Worm (Caenorhabditis elegans) whole organism, mixed stage, embryonic: ENCODE measurements around the gene F01G10.5.

ENCODE experiments used
- unc-39 ChIP-seq: fragments of 150-350 bp; optimal IDR thresholded peaks from 2 replicates; lab custom pipeline; 2014; ENCODE audit warnings: missing biosample characterization, missing genetic modification characterization
- unc-62 ChIP-seq: fragments of 150-350 bp; optimal IDR thresholded peaks from 2 replicates; lab custom pipeline; 2014; ENCODE audit warnings: missing biosample characterization, missing genetic modification reagents, missing genetic modification characterization

DNA sequence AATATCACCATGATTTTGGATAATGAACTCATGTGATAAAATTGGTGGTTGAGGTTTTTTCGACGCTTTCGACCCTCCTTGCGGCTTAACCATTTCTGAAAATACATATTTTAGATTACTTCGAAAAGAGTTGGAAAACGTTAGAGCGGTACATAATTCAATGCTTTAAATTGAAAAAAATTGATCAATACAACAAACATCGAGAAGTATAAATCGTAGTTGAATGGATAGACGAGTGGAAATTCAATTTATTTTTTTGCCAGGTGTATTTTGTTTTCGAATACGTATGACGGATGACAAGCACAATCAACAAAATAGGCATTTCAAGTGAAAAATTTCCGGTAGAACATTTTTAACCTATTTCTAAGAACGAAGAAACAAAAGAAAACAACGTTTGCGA is 9.7 kb downstream of the F01G10.5 start, which contains the start of gene tram-1:
- no peak for TF ChIP-seq unc-62 (GFP tag; lab: Kevin White, UChicago)
- no peak for TF ChIP-seq unc-39
